Worm (Caenorhabditis elegans): Measurements from ENCODE around the gene C15H7.3.

- TF ChIP-seq unc-62 (GFP tag; optimal IDR thresholded peaks at IDR 0.05): no peak
- no peak for TF ChIP-seq lsy-2 (tag; optimal IDR thresholded peaks at IDR 0.05)
- no peak for TF ChIP-seq F13H6.1 (tag; optimal IDR thresholded peaks at IDR 0.05)
- TF ChIP-seq ZK546.5 (tag; optimal IDR thresholded peaks at IDR 0.05): no peak
Measured at ce11 chrIII:9612097-9612496, 39.7 kb downstream of the C15H7.3 start, which contains the start of gene bbs-4.

Data from whole organism, L2 larva.